Fruit fly (Drosophila melanogaster): Measurements from ENCODE around the gene cib.

The cib gene

dm6 chrX:4105830-4106233 is at the start of gene cib:
cib (plus strand) TSS chrX:4106113.
- peak; percentile 52 for TF ChIP-seq Snoo (tag; optimal IDR thresholded peaks at IDR 0.05)
- TF ChIP-seq CG12605 (GFP tag; IDR thresholded peaks at IDR 0.05): peak; percentile 63
- peak; percentile 5 for TF ChIP-seq CG8159 (tag; optimal IDR thresholded peaks at IDR 0.05)
- peak; percentile 23 for TF ChIP-seq EcR (GFP tag; optimal IDR thresholded peaks at IDR 0.05)
- peak; percentile 3 for TF ChIP-seq CG15710 (tag; optimal IDR thresholded peaks at IDR 0.05)
- no peak for TF ChIP-seq CG14655 (GFP tag; optimal IDR thresholded peaks at IDR 0.05)
- TF ChIP-seq Ets98B (GFP tag; IDR thresholded peaks at IDR 0.05): peak; percentile 53
- TF ChIP-seq Pif1B (GFP tag; optimal IDR thresholded peaks at IDR 0.05): no peak
- no peak for TF ChIP-seq CG32121 (GFP tag; IDR thresholded peaks at IDR 0.05)
- peak; percentile 71; the same call in 2 of the 3 replicates for TF ChIP-seq CG4496 (GFP tag; IDR thresholded peaks at IDR 0.05)

DNA sequence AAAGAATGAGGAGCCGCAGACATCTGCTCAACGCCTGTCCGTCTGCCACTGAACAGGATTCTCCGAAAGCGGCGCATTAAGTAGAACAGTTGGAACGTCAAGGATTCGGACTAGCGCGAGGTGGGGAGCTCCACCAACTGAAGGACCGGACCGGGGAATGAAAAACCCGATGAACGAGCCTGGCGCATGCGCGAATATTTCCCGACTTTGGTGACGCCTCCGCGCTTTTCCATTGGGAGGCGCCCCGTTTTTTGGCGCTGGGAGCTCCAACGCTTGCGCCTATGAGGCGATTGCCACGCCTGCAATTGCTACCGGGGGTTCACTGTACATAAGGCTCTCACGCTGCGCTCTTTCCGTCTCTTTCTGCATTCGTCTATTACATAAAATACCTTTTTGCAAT is 44.4 kb upstream of the cib start:
- no peak for TF ChIP-seq CG12605 (GFP tag; IDR thresholded peaks at IDR 0.05)
- no peak for TF ChIP-seq rn (GFP tag; IDR thresholded peaks at IDR 0.05)
- no peak for TF ChIP-seq CG15710 (tag; optimal IDR thresholded peaks at IDR 0.05)
- TF ChIP-seq CG32121 (GFP tag; IDR thresholded peaks at IDR 0.05): no peak
- no peak for TF ChIP-seq Ets98B (GFP tag; IDR thresholded peaks at IDR 0.05)
- TF ChIP-seq D1 (tag; optimal IDR thresholded peaks at IDR 0.05): no peak
- TF ChIP-seq CG14655 (GFP tag; optimal IDR thresholded peaks at IDR 0.05): no peak
- no peak for TF ChIP-seq CG9948 (tag; optimal IDR thresholded peaks at IDR 0.05)
- no peak for TF ChIP-seq CG8159 (tag; optimal IDR thresholded peaks at IDR 0.05)
- TF ChIP-seq CG4496 (GFP tag; IDR thresholded peaks at IDR 0.05): no peak
- TF ChIP-seq fd96Ca (GFP tag; IDR thresholded peaks at IDR 0.05): no peak
- TF ChIP-seq CG8301 (tag; optimal IDR thresholded peaks at IDR 0.05): no peak
- TF ChIP-seq CG34367 (tag; optimal IDR thresholded peaks at IDR 0.05): no peak
- TF ChIP-seq CG10348 (GFP tag; IDR thresholded peaks at IDR 0.05): no peak
- no peak for TF ChIP-seq EcR (GFP tag; optimal IDR thresholded peaks at IDR 0.05)

dm6 chrX:4075430-4075829 is 30.5 kb upstream of the cib start, which contains the start of gene CG43689:
CG43689 (plus strand) TSS chrX:4075743.
- no peak for TF ChIP-seq EcR (GFP tag; optimal IDR thresholded peaks at IDR 0.05)
- TF ChIP-seq D1 (tag; optimal IDR thresholded peaks at IDR 0.05): no peak
- no peak for TF ChIP-seq Ets98B (GFP tag; IDR thresholded peaks at IDR 0.05)
- TF ChIP-seq Pif1A (GFP tag; optimal IDR thresholded peaks at IDR 0.05): no peak
- TF ChIP-seq CG34367 (tag; optimal IDR thresholded peaks at IDR 0.05): no peak

- TF ChIP-seq CG12605 (GFP tag; IDR thresholded peaks at IDR 0.05) (0 out of 2 replicates have a peak, but pooled peaks have one; percentile 24), rn (GFP tag; IDR thresholded peaks at IDR 0.05) (no peak), CG13204 (GFP tag; optimal IDR thresholded peaks at IDR 0.05) (no peak), EcR (GFP tag; optimal IDR thresholded peaks at IDR 0.05) (no peak), CG8159 (tag; optimal IDR thresholded peaks at IDR 0.05) (no peak), Pif1B (GFP tag; optimal IDR thresholded peaks at IDR 0.05) (no peak), gl (tag; optimal IDR thresholded peaks at IDR 0.05) (no peak), Pif1A (GFP tag; optimal IDR thresholded peaks at IDR 0.05) (peak; percentile 1), CG34367 (tag; optimal IDR thresholded peaks at IDR 0.05) (no peak), Snoo (tag; optimal IDR thresholded peaks at IDR 0.05) (no peak)
Measured at dm6 chrX:4089012-4089649, 16.8 kb upstream of the cib start.

DNA sequence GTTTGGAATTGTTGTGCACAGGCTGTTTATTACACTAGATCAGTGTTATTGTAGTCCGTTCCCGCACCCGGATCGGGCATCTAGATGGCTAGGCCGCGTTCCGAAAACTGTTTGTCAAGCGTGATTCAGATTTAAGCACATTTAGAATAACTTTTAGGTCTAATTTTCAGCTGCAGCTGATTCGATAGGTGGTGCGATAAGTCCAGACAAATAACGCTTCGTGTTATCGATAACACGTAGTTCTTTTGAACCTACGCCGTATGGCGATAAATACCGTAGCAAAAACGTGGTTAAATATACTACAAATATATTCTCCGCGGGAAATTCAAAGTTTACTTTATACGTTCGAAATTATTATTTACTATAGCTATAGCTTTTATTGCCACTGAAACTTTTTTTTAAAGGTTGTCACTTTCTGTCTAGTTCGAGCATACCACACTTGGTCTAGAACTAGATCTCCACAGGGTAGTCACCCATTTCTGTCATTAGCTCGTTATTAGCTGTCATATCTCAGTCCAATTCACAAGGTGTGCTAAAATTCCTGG is 5.0 kb upstream of the cib start, which contains the start of the genes Cmtr1 and CG15375:
Gene Cmtr1 (minus strand): TSS at position 208 of the 545 bp plus-strand sequence.
Gene CG15375 (plus strand): TSS at position 495 of the 545 bp plus-strand sequence.
- no peak for TF ChIP-seq Pif1A (GFP tag; optimal IDR thresholded peaks at IDR 0.05)
- TF ChIP-seq CG9948 (tag; optimal IDR thresholded peaks at IDR 0.05): no peak
- no peak for TF ChIP-seq rn (GFP tag; IDR thresholded peaks at IDR 0.05)
- TF ChIP-seq CG32121 (GFP tag; IDR thresholded peaks at IDR 0.05): no peak
- no peak for TF ChIP-seq CG10348 (GFP tag; IDR thresholded peaks at IDR 0.05)
- no peak for TF ChIP-seq CG12605 (GFP tag; IDR thresholded peaks at IDR 0.05)
- TF ChIP-seq CG17806 (tag; optimal IDR thresholded peaks at IDR 0.05): no peak
- TF ChIP-seq Pif1B (GFP tag; optimal IDR thresholded peaks at IDR 0.05): no peak
- TF ChIP-seq fd96Ca (GFP tag; IDR thresholded peaks at IDR 0.05): no peak
- no peak for TF ChIP-seq CG34367 (tag; optimal IDR thresholded peaks at IDR 0.05)
- no peak for TF ChIP-seq Snoo (tag; optimal IDR thresholded peaks at IDR 0.05)
- no peak for TF ChIP-seq CG14655 (GFP tag; optimal IDR thresholded peaks at IDR 0.05)
- TF ChIP-seq CG8301 (tag; optimal IDR thresholded peaks at IDR 0.05): no peak
- no peak for TF ChIP-seq CG15710 (tag; optimal IDR thresholded peaks at IDR 0.05)

DNA sequence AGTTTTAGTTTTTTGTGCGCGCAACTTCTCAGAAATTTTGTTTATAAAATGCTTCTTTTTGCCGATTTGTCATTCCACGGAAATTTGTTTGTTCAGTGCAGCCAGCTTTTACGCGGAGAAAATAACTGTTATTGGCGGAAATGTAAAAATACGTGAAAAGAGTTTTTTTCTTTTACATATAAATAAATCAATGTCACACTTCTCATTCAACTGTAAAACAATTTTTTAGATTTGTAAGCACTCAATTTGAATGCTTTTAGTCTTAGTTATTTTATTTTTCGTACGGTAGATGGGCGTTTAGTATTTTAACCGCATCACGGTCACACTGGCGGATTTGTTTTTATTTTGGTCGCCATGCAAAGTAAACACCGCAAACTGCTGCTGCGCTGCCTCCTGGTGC is 1.8 kb upstream of the cib start, which contains the start of the genes Xpac and brn:
Gene Xpac (minus strand): TSS at position 66 of the 400 bp plus-strand sequence.
Gene brn (plus strand): TSS at position 211 of the 400 bp plus-strand sequence.
- TF ChIP-seq CG8159 (tag; optimal IDR thresholded peaks at IDR 0.05): no peak
- TF ChIP-seq CG13204 (GFP tag; optimal IDR thresholded peaks at IDR 0.05): no peak
- TF ChIP-seq CG15710 (tag; optimal IDR thresholded peaks at IDR 0.05): no peak
- TF ChIP-seq CG32121 (GFP tag; IDR thresholded peaks at IDR 0.05): no peak
- TF ChIP-seq CG14655 (GFP tag; optimal IDR thresholded peaks at IDR 0.05): no peak
- no peak for TF ChIP-seq CG17806 (tag; optimal IDR thresholded peaks at IDR 0.05)
- no peak for TF ChIP-seq CG12605 (GFP tag; IDR thresholded peaks at IDR 0.05)
